Worm (Caenorhabditis elegans) whole organism, L1 larva: ENCODE measurements around the gene twk-6.

Experiments
- fos-1 ChIP-seq: fragments of 150-350 bp; optimal IDR thresholded peaks from 2 replicates; lab custom pipeline; 2014; ENCODE audit warnings: missing biosample characterization, missing genetic modification characterization
- nhr-11 ChIP-seq: fragments of 150-350 bp; optimal IDR thresholded peaks from 2 replicates; lab custom pipeline; 2014; ENCODE audit warnings: missing biosample characterization, missing genetic modification characterization
- nhr-237 ChIP-seq: fragments of 150-350 bp; optimal IDR thresholded peaks from 2 replicates; lab custom pipeline; 2014; ENCODE audit warnings: missing biosample characterization, missing genetic modification characterization
- ztf-11 ChIP-seq, 2 experiments: sonication (generic microtip); optimal IDR thresholded peaks; 2 replicates each; lab custom pipeline; 2016 to 2017; ENCODE audit warnings: missing genetic modification characterization in 2 of 2, missing biosample characterization in 1 of 2, missing compliant biosample characterization in 1 of 2

- no peak for TF ChIP-seq nhr-237 (tag; lab: Kevin White, UChicago)
- TF ChIP-seq nhr-11 (tag; lab: Kevin White, UChicago), result no peak
- no peak for TF ChIP-seq ztf-11 (tag; optimal IDR thresholded peaks at IDR 0.05; lab: Kevin White, UChicago)
- no peak for TF ChIP-seq fos-1 (tag; lab: Kevin White, UChicago)
Observed at ce11 chrIII:4745934-4746333, 3.2 kb downstream of the twk-6 start, which contains the start of gene F17C8.6.
